Fruit fly (Drosophila melanogaster): Measurements from ENCODE around the gene bmm.

DNA sequence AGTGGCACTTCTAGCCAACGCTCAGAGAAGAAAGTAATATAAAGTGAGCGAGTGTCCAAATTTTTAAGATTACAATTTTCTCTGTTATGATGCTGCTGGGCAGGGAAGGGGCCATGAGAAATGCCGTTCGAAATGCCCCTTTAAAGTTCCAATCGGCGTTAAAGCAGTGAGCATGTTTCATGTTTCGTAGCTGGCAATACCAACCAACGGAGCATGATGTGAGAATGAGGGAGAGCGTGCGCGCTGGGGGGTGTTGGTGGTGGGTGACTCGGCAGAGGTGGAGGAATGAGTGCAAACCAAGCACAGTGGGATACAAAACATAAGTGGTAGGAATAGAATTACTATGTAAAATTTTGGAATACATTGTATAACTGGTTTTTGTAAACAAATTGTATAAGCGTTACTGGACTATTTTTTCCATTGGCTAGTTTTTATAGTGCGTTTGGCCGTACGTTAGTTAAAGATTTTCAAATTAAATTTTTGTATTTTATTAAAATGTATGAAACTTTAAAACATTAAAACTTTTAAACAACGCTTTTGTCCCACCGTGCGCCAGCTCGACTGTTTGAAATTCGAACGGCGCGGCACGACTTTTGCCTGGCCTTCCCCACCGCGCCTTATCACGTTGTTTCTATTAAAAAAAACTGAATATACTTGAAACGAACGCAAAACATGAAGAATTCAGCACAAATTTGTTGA lies 27.0 kb downstream of the bmm start:
- no peak for TF ChIP-seq CG8478 (optimal IDR thresholded peaks at IDR 0.05)
- no peak for TF ChIP-seq CTCF (optimal IDR thresholded peaks at IDR 0.05)

All from S2 (cell line).